Fruit fly (Drosophila melanogaster) whole organism, embryonic: ENCODE results near the gene stac.

Source experiments
- Awh ChIP-seq: fragments of 200-800 bp; sonication (Bioruptor generic); IDR thresholded peaks from 2 replicates; pipeline ENCODE4, ENCODE4 v1.3.6; 2022; ENCODE audit warnings: missing biosample characterization, missing genetic modification characterization
- Bgb ChIP-seq: fragments of 200-800 bp; sonication (Bioruptor generic); IDR thresholded peaks from 2 replicates; pipeline ENCODE4 v1.3.6; 2022; ENCODE audit warnings: missing biosample characterization, missing genetic modification characterization; ENCODE audit not compliant: partially characterized antibody
- CG10321 ChIP-seq: fragments of 200-800 bp; sonication (Bioruptor generic); IDR thresholded peaks from 2 replicates; pipeline ENCODE4 v1.3.6; 2022; ENCODE audit warnings: missing biosample characterization, missing genetic modification characterization
- CG10979 ChIP-seq: fragments of 200-800 bp; sonication (Bioruptor generic); optimal IDR thresholded peaks from 2 replicates; lab custom pipeline; 2018; ENCODE audit warnings: missing biosample characterization, mild to moderate bottlenecking, missing genetic modification characterization, moderate library complexity
- CG12219 ChIP-seq: fragments of 200-800 bp; sonication (Bioruptor generic); optimal IDR thresholded peaks from 3 replicates; lab custom pipeline; 2018; ENCODE audit warnings: missing biosample characterization, mild to moderate bottlenecking, missing genetic modification characterization
- CG12942 ChIP-seq: fragments of 200-800 bp; sonication (Bioruptor generic); optimal IDR thresholded peaks from 3 replicates; lab custom pipeline; 2016; ENCODE audit warnings: missing biosample characterization, missing genetic modification characterization
- CG13123 ChIP-seq: fragments of 200-800 bp; sonication (Bioruptor generic); optimal IDR thresholded peaks from 2 replicates; lab custom pipeline; 2016; ENCODE audit warnings: missing biosample characterization, missing genetic modification characterization
- CG14965 ChIP-seq: fragments of 200-800 bp; sonication (Bioruptor generic); optimal IDR thresholded peaks from 2 replicates; lab custom pipeline; 2016; ENCODE audit warnings: missing biosample characterization, missing genetic modification characterization, borderline replicate concordance
- CG15514 ChIP-seq: fragments of 200-800 bp; sonication (Bioruptor generic); optimal IDR thresholded peaks from 3 replicates; lab custom pipeline; 2017; ENCODE audit warnings: missing biosample characterization, missing genetic modification characterization, mild to moderate bottlenecking, moderate library complexity, missing genetic modification reagents
- CG17802 ChIP-seq: fragments of 200-800 bp; sonication (Bioruptor generic); optimal IDR thresholded peaks from 2 replicates; lab custom pipeline; 2018; ENCODE audit warnings: missing biosample characterization, mild to moderate bottlenecking, missing genetic modification characterization, moderate library complexity
- CG18262 ChIP-seq: fragments of 200-800 bp; optimal IDR thresholded peaks from 3 replicates; lab custom pipeline; 2019; ENCODE audit warnings: missing biosample characterization, mild to moderate bottlenecking, missing genetic modification characterization, moderate library complexity
- CG2129 ChIP-seq: fragments of 200-800 bp; sonication (Bioruptor generic); IDR thresholded peaks from 2 replicates; pipeline ENCODE4 v1.3.6; 2022; ENCODE audit warnings: missing biosample characterization, missing genetic modification characterization; ENCODE audit not compliant: partially characterized antibody
- CG32767 ChIP-seq: fragments of 200-800 bp; sonication (Bioruptor generic); IDR thresholded peaks from 2 replicates; pipeline ENCODE4 v1.3.6; 2022; ENCODE audit warnings: missing biosample characterization, missing genetic modification characterization
- CG4360 ChIP-seq: fragments of 200-800 bp; sonication (Bioruptor generic); IDR thresholded peaks from 2 replicates; pipeline ENCODE4 v1.3.6; 2022; ENCODE audit warnings: missing biosample characterization, missing genetic modification characterization
- CG6683 ChIP-seq: fragments of 200-800 bp; sonication (Bioruptor generic); optimal IDR thresholded peaks from 2 replicates; lab custom pipeline; 2017; ENCODE audit warnings: missing biosample characterization, mild to moderate bottlenecking, missing genetic modification characterization, missing genetic modification reagents
- CG7357 ChIP-seq: fragments of 200-800 bp; sonication (Bioruptor generic); IDR thresholded peaks from 3 replicates; pipeline ENCODE4 v1.3.6; 2022; ENCODE audit warnings: missing biosample characterization, missing genetic modification characterization
- CG8388 ChIP-seq: fragments of 200-800 bp; sonication (Bioruptor generic); optimal IDR thresholded peaks from 2 replicates; lab custom pipeline; 2019; ENCODE audit warnings: missing biosample characterization, mild to moderate bottlenecking, missing genetic modification characterization, moderate library complexity
- CG8765 ChIP-seq: fragments of 200-800 bp; sonication (Bioruptor generic); IDR thresholded peaks from 2 replicates; pipeline ENCODE4 v1.3.6; 2022; ENCODE audit warnings: missing biosample characterization, missing genetic modification characterization
- Gsc ChIP-seq: fragments of 200-800 bp; sonication (Bioruptor generic); IDR thresholded peaks from 2 replicates; pipeline ENCODE4 v1.3.6; 2022; ENCODE audit warnings: missing biosample characterization, missing genetic modification characterization
- Gug ChIP-seq: fragments of 200-800 bp; sonication (Bioruptor generic); IDR thresholded peaks from 4 replicates; pipeline ENCODE4 v1.3.6; 2022; ENCODE audit warnings: missing biosample characterization, missing genetic modification characterization
- Hsf ChIP-seq: fragments of 200-800 bp; sonication (Bioruptor generic); optimal IDR thresholded peaks from 3 replicates; lab custom pipeline; 2016; ENCODE audit warnings: missing biosample characterization, missing genetic modification characterization
- Max ChIP-seq: fragments of 200-800 bp; sonication (Bioruptor generic); optimal IDR thresholded peaks from 2 replicates; lab custom pipeline; 2016; ENCODE audit warnings: missing biosample characterization, mild to moderate bottlenecking, missing genetic modification characterization
- Ravus ChIP-seq: fragments of 200-800 bp; sonication (Bioruptor generic); IDR thresholded peaks from 2 replicates; pipeline ENCODE4 v1.3.6; 2022; ENCODE audit warnings: missing biosample characterization, missing genetic modification characterization
- Sin3A ChIP-seq: fragments of >200 bp; optimal IDR thresholded peaks from 2 replicates; lab custom pipeline; 2018
- Sox100B ChIP-seq: fragments of 200-800 bp; sonication (Bioruptor generic); optimal IDR thresholded peaks from 3 replicates; lab custom pipeline; 2018; ENCODE audit warnings: missing biosample characterization, mild to moderate bottlenecking, missing genetic modification characterization
- Stat92E ChIP-seq, 3 experiments: fragments of >200 bp in 2 of 3; fragments of 200-800 bp in 1 of 3; sonication (Bioruptor generic) in 1 of 3; optimal IDR thresholded peaks; 2 replicates each; lab custom pipeline; 2017 to 2019; ENCODE audit warnings: missing biosample characterization in 3 of 3, missing genetic modification characterization in 3 of 3, mild to moderate bottlenecking in 1 of 3, moderate library complexity in 1 of 3
- TFAM ChIP-seq: fragments of 200-800 bp; sonication (Bioruptor generic); optimal IDR thresholded peaks from 2 replicates; lab custom pipeline; 2017; ENCODE audit warnings: missing biosample characterization, missing genetic modification characterization, inconsistent platforms
- bowl ChIP-seq: fragments of 200-800 bp; sonication (Bioruptor generic); IDR thresholded peaks from 2 replicates; pipeline ENCODE4 v1.3.6; 2022; ENCODE audit warnings: missing biosample characterization, missing genetic modification characterization
- cad ChIP-seq: fragments of >200 bp; optimal IDR thresholded peaks from 2 replicates; lab custom pipeline; 2017; ENCODE audit warnings: missing biosample characterization, missing genetic modification characterization
- ci ChIP-seq: fragments of 200-800 bp; sonication (Bioruptor generic); IDR thresholded peaks from 3 replicates; pipeline ENCODE4 v1.3.6; 2022; ENCODE audit warnings: missing biosample characterization, missing genetic modification characterization
- ems ChIP-seq: fragments of 200-800 bp; sonication (Bioruptor generic); optimal IDR thresholded peaks from 3 replicates; lab custom pipeline; 2016; ENCODE audit warnings: missing biosample characterization, missing genetic modification characterization
- ewg ChIP-seq: fragments of 200-800 bp; sonication (Bioruptor generic); optimal IDR thresholded peaks from 3 replicates; lab custom pipeline; 2017; ENCODE audit warnings: mild to moderate bottlenecking, missing biosample characterization, missing genetic modification reagents, missing genetic modification characterization
- gcm2 ChIP-seq: fragments of 200-800 bp; sonication (Bioruptor generic); optimal IDR thresholded peaks from 2 replicates; lab custom pipeline; 2016; ENCODE audit warnings: missing biosample characterization, missing genetic modification characterization
- h ChIP-seq: fragments of >200 bp; optimal IDR thresholded peaks from 2 replicates; lab custom pipeline; 2017
- nau ChIP-seq: fragments of 200-800 bp; sonication (Bioruptor generic); optimal IDR thresholded peaks from 3 replicates; lab custom pipeline; 2017; ENCODE audit warnings: missing biosample characterization, mild to moderate bottlenecking, missing genetic modification characterization, missing genetic modification reagents
- nom ChIP-seq: fragments of 200-800 bp; sonication (Bioruptor generic); optimal IDR thresholded peaks from 2 replicates; lab custom pipeline; 2017; ENCODE audit warnings: missing biosample characterization, missing genetic modification characterization, mild to moderate bottlenecking, moderate library complexity, missing genetic modification reagents
- pfk ChIP-seq: fragments of 200-800 bp; sonication (Bioruptor generic); optimal IDR thresholded peaks from 2 replicates; lab custom pipeline; 2018; ENCODE audit warnings: missing biosample characterization, mild to moderate bottlenecking, missing genetic modification characterization, moderate library complexity
- phol ChIP-seq: fragments of 200-800 bp; sonication (Bioruptor generic); optimal IDR thresholded peaks from 3 replicates; lab custom pipeline; 2018; ENCODE audit warnings: missing biosample characterization, mild to moderate bottlenecking, missing genetic modification characterization, moderate library complexity
- psq ChIP-seq: fragments of 200-800 bp; sonication (Bioruptor generic); optimal IDR thresholded peaks from 2 replicates; lab custom pipeline; 2017; ENCODE audit warnings: missing biosample characterization, missing genetic modification characterization
- pzg ChIP-seq: fragments of 200-800 bp; sonication (Bioruptor generic); optimal IDR thresholded peaks from 3 replicates; lab custom pipeline; 2018; ENCODE audit warnings: missing biosample characterization, mild to moderate bottlenecking, missing genetic modification characterization, moderate library complexity
- rib ChIP-seq: fragments of 200-800 bp; sonication (Bioruptor generic); IDR thresholded peaks from 2 replicates; pipeline ENCODE4 v1.3.6; 2022; ENCODE audit warnings: missing biosample characterization, missing genetic modification characterization
- row ChIP-seq: fragments of 200-800 bp; sonication (Bioruptor generic); IDR thresholded peaks from 3 replicates; pipeline ENCODE4 v1.3.6; 2022; ENCODE audit warnings: missing biosample characterization, missing genetic modification characterization
- schlank ChIP-seq: fragments of 200-800 bp; sonication (Bioruptor generic); optimal IDR thresholded peaks from 2 replicates; lab custom pipeline; 2018; ENCODE audit warnings: missing biosample characterization, mild to moderate bottlenecking, missing genetic modification characterization
- seq ChIP-seq: fragments of 200-800 bp; sonication (Bioruptor generic); IDR thresholded peaks from 2 replicates; pipeline ENCODE4 v1.3.6; 2022; ENCODE audit warnings: missing biosample characterization, missing genetic modification characterization
- so ChIP-seq: fragments of 200-800 bp; sonication (Bioruptor generic); IDR thresholded peaks from 3 replicates; pipeline ENCODE4 v1.3.6; 2022; ENCODE audit warnings: missing biosample characterization, missing genetic modification characterization
- sob ChIP-seq: fragments of 200-800 bp; sonication (Bioruptor generic); IDR thresholded peaks from 2 replicates; pipeline ENCODE4 v1.3.6; 2022; ENCODE audit warnings: missing biosample characterization, missing genetic modification characterization
- sqz ChIP-seq: fragments of 200-800 bp; sonication (Bioruptor generic); optimal IDR thresholded peaks from 3 replicates; lab custom pipeline; 2018; ENCODE audit warnings: missing biosample characterization, mild to moderate bottlenecking, missing genetic modification characterization
- stc ChIP-seq: fragments of 200-800 bp; sonication (Bioruptor generic); IDR thresholded peaks from 2 replicates; pipeline ENCODE4 v1.3.6; 2022; ENCODE audit warnings: missing biosample characterization, missing genetic modification characterization
- tap ChIP-seq: fragments of 200-800 bp; optimal IDR thresholded peaks from 3 replicates; lab custom pipeline; 2019; ENCODE audit warnings: missing biosample characterization, mild to moderate bottlenecking, missing genetic modification characterization, moderate library complexity
- tio ChIP-seq: fragments of 200-800 bp; sonication (Bioruptor generic); optimal IDR thresholded peaks from 2 replicates; lab custom pipeline; 2017; ENCODE audit warnings: missing biosample characterization, missing genetic modification characterization, inconsistent platforms
- twi ChIP-seq: fragments of 200-800 bp; optimal IDR thresholded peaks from 2 replicates; lab custom pipeline; 2019; ENCODE audit warnings: missing biosample characterization, mild to moderate bottlenecking, missing genetic modification characterization, moderate library complexity
- vfl ChIP-seq: fragments of 200-800 bp; sonication (Bioruptor generic); optimal IDR thresholded peaks from 2 replicates; lab custom pipeline; 2016; ENCODE audit warnings: missing biosample characterization, missing genetic modification characterization

stac gene

DNA sequence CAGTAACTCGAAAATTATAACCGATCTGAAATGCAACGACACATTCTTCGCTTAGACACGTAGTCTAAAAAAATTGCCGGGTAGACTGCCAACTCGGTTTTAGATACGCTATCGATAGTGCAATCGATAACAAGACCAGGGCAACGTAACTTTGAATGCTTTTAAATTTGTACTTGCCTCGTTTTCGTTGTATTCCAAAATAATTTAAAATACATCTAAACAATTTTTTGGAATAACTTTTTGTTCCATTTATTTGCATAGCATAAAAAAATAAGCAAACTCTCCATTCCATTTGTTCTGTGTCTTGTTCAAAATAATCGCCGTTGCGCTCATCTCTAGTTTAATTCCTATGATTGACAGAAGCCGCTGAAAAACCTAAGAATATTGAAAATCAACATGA, 13.5 kb downstream of the stac start, which contains the start of the genes Stt3B and CG11839 (continued):
- TF ChIP-seq CG8388 (GFP tag; lab: Kevin White, UChicago) (peak; percentile 28), twi (tag; lab: Kevin White, UChicago) (peak; percentile 57), bowl (GFP tag; lab: Robert Waterston, UW) (no peak), vfl (peak; percentile 77), pfk (GFP tag; lab: Kevin White, UChicago) (peak; percentile 76), tio (GFP tag; lab: Kevin White, UChicago) (no peak), CG8765 (GFP tag; lab: Robert Waterston, UW) (no peak), CG32767 (GFP tag; lab: Robert Waterston, UW) (no peak), Bgb (GFP tag; lab: Robert Waterston, UW) (peak; percentile 91), CG13123 (GFP tag; lab: Kevin White, UChicago) (no peak), CG4360 (GFP tag; lab: Robert Waterston, UW) (no peak), psq (GFP tag; lab: Kevin White, UChicago) (peak; percentile 42), ci (no peak), Awh (GFP tag; lab: Robert Waterston, UW) (no peak), CG15514 (peak; percentile 70), stc (GFP tag; lab: Robert Waterston, UW) (0 out of 2 replicates have a peak, but pooled peaks have one; percentile 21), CG12942 (GFP tag; lab: Kevin White, UChicago) (peak; percentile 75), CG17802 (tag; lab: Kevin White, UChicago) (no peak), nau (GFP tag; lab: Kevin White, UChicago) (no peak), phol (tag; lab: Kevin White, UChicago) (peak; percentile 82), pzg (peak; percentile 85), CG14965 (no peak), cad (GFP tag; lab: Kevin White, UChicago) (no peak), row (GFP tag; lab: Robert Waterston, UW) (peak; percentile 95), Hsf (GFP tag; lab: Kevin White, UChicago) (peak; percentile 82), sob (GFP tag; lab: Robert Waterston, UW) (peak; percentile 85; the same call in 1 of the 2 replicates), sqz (GFP tag; lab: Kevin White, UChicago) (no peak), CG7357 (GFP tag; lab: Robert Waterston, UW) (no peak), nom (GFP tag; lab: Kevin White, UChicago) (peak; percentile 24), CG10321 (GFP tag; lab: Robert Waterston, UW) (no peak), h (no peak), Stat92E (GFP tag; optimal IDR thresholded peaks at IDR 0.05; lab: Kevin White, UChicago) (peak in 1 of 3 experiments; percentile 33), Sin3A (lab: Kevin White, UChicago) (peak; percentile 93), Gug (peak; percentile 66; the same call in 3 of the 4 replicates), Sox100B (GFP tag; lab: Kevin White, UChicago) (peak; percentile 49), rib (GFP tag; lab: Robert Waterston, UW) (no peak), ems (GFP tag; lab: Kevin White, UChicago) (peak; percentile 82), Gsc (GFP tag; lab: Robert Waterston, UW) (no peak), CG2129 (GFP tag; lab: Robert Waterston, UW) (peak; percentile 89), Ravus (GFP tag; lab: Robert Waterston, UW) (no peak), tap (tag; lab: Kevin White, UChicago) (no peak), CG12219 (GFP tag; lab: Kevin White, UChicago) (no peak), CG6683 (no peak), TFAM (GFP tag; lab: Kevin White, UChicago) (no peak), ewg (GFP tag; lab: Kevin White, UChicago) (no peak), seq (GFP tag; lab: Robert Waterston, UW) (no peak), schlank (tag; lab: Kevin White, UChicago) (peak; percentile 18), CG10979 (tag; lab: Kevin White, UChicago) (peak; percentile 68), CG18262 (tag; lab: Kevin White, UChicago) (peak; percentile 70), gcm2 (peak; percentile 45), so (GFP tag; lab: Robert Waterston, UW) (peak; percentile 25; the same call in 1 of the 3 replicates), Max (GFP tag; lab: Kevin White, UChicago) (peak; percentile 77)
